Fruit fly (Drosophila melanogaster) whole organism, embryonic: ENCODE results near the gene Cdk1.

ENCODE experiments used
- Abd-B ChIP-seq: fragments of 200-800 bp; sonication (Bioruptor generic); optimal IDR thresholded peaks from 2 replicates; lab custom pipeline; 2018; ENCODE audit warnings: missing biosample characterization, mild to moderate bottlenecking, missing genetic modification characterization, moderate library complexity
- Atf6 ChIP-seq: fragments of 200-800 bp; sonication (Bioruptor generic); IDR thresholded peaks from 2 replicates; pipeline ENCODE4 v1.3.6; 2022; ENCODE audit warnings: missing biosample characterization, missing genetic modification characterization
- Bdp1 ChIP-seq: fragments of 200-800 bp; sonication (Bioruptor generic); optimal IDR thresholded peaks from 3 replicates; lab custom pipeline; 2016; ENCODE audit warnings: missing biosample characterization, missing genetic modification characterization
- CG11696 ChIP-seq: fragments of 200-800 bp; sonication (Bioruptor generic); IDR thresholded peaks from 2 replicates; pipeline ENCODE4 v1.3.6; 2022; ENCODE audit warnings: missing biosample characterization, missing genetic modification characterization
- CG12219 ChIP-seq: fragments of 200-800 bp; sonication (Bioruptor generic); optimal IDR thresholded peaks from 3 replicates; lab custom pipeline; 2018; ENCODE audit warnings: missing biosample characterization, mild to moderate bottlenecking, missing genetic modification characterization
- CG12236 ChIP-seq: fragments of 200-800 bp; sonication (Bioruptor generic); optimal IDR thresholded peaks from 2 replicates; lab custom pipeline; 2016; ENCODE audit warnings: missing biosample characterization, missing genetic modification characterization
- CG12659 ChIP-seq: fragments of 200-800 bp; sonication (Bioruptor generic); optimal IDR thresholded peaks from 3 replicates; lab custom pipeline; 2017; ENCODE audit warnings: mild to moderate bottlenecking, missing biosample characterization, missing genetic modification reagents, missing genetic modification characterization
- CG13424 ChIP-seq: fragments of 200-800 bp; sonication (Bioruptor generic); optimal IDR thresholded peaks from 2 replicates; lab custom pipeline; 2019; ENCODE audit warnings: missing biosample characterization, mild to moderate bottlenecking, missing genetic modification characterization, moderate library complexity
- CG13624 ChIP-seq: fragments of 200-800 bp; sonication (Bioruptor generic); optimal IDR thresholded peaks from 2 replicates; lab custom pipeline; 2016; ENCODE audit warnings: missing biosample characterization, missing genetic modification characterization
- CG14441 ChIP-seq: fragments of 200-800 bp; sonication (Bioruptor generic); IDR thresholded peaks from 2 replicates; pipeline ENCODE4 v1.3.6; 2022; ENCODE audit warnings: missing biosample characterization, missing genetic modification characterization
- CG15073 ChIP-seq: fragments of 200-800 bp; sonication (Bioruptor generic); optimal IDR thresholded peaks from 2 replicates; lab custom pipeline; 2016; ENCODE audit warnings: missing biosample characterization, missing genetic modification characterization
- CG16779 ChIP-seq: fragments of 200-800 bp; sonication (Bioruptor generic); IDR thresholded peaks from 2 replicates; pipeline ENCODE4 v1.3.6; 2022; ENCODE audit warnings: missing biosample characterization, missing genetic modification characterization
- CG17359 ChIP-seq: fragments of 200-800 bp; sonication (Bioruptor generic); optimal IDR thresholded peaks from 3 replicates; lab custom pipeline; 2018; ENCODE audit warnings: missing biosample characterization, mild to moderate bottlenecking, missing genetic modification characterization, moderate library complexity
- CG17361 ChIP-seq: fragments of 200-800 bp; sonication (Bioruptor generic); IDR thresholded peaks from 3 replicates; pipeline ENCODE4 v1.3.6; 2022; ENCODE audit warnings: missing biosample characterization, missing genetic modification characterization
- CG17385 ChIP-seq: fragments of 200-800 bp; sonication (Bioruptor generic); optimal IDR thresholded peaks from 3 replicates; lab custom pipeline; 2018; ENCODE audit warnings: missing biosample characterization, mild to moderate bottlenecking, missing genetic modification characterization
- CG17612 ChIP-seq: fragments of 200-800 bp; sonication (Bioruptor generic); IDR thresholded peaks from 2 replicates; pipeline ENCODE4 v1.3.6; 2022; ENCODE audit warnings: missing biosample characterization, missing genetic modification characterization
- CG17802 ChIP-seq: fragments of 200-800 bp; sonication (Bioruptor generic); optimal IDR thresholded peaks from 2 replicates; lab custom pipeline; 2018; ENCODE audit warnings: missing biosample characterization, mild to moderate bottlenecking, missing genetic modification characterization, moderate library complexity
- CG2199 ChIP-seq: fragments of 200-800 bp; sonication (Bioruptor generic); IDR thresholded peaks from 3 replicates; pipeline ENCODE4 v1.3.6; 2022; ENCODE audit warnings: missing biosample characterization, missing genetic modification characterization
- CG30403 ChIP-seq: fragments of 200-800 bp; sonication (Bioruptor generic); optimal IDR thresholded peaks from 3 replicates; lab custom pipeline; 2016; ENCODE audit warnings: missing biosample characterization, missing genetic modification characterization
- CG3407 ChIP-seq: fragments of 200-800 bp; sonication (Bioruptor generic); optimal IDR thresholded peaks from 2 replicates; lab custom pipeline; 2018; ENCODE audit warnings: missing biosample characterization, mild to moderate bottlenecking, missing genetic modification characterization
- CG3838 ChIP-seq: fragments of 200-800 bp; sonication (Bioruptor generic); optimal IDR thresholded peaks from 3 replicates; lab custom pipeline; 2016; ENCODE audit warnings: missing biosample characterization, missing genetic modification characterization
- CG4328 ChIP-seq: fragments of 200-800 bp; sonication (Bioruptor generic); optimal IDR thresholded peaks from 3 replicates; lab custom pipeline; 2017; ENCODE audit warnings: missing biosample characterization, missing genetic modification reagents, missing genetic modification characterization
- CG7271 ChIP-seq: fragments of 200-800 bp; sonication (Bioruptor generic); optimal IDR thresholded peaks from 2 replicates; lab custom pipeline; 2018; ENCODE audit warnings: missing biosample characterization, mild to moderate bottlenecking, missing genetic modification characterization, moderate library complexity
- CG7556 ChIP-seq: fragments of 200-800 bp; sonication (Bioruptor generic); optimal IDR thresholded peaks from 2 replicates; lab custom pipeline; 2017; ENCODE audit warnings: missing biosample characterization, mild to moderate bottlenecking, missing genetic modification characterization
- CG8765 ChIP-seq: fragments of 200-800 bp; sonication (Bioruptor generic); IDR thresholded peaks from 2 replicates; pipeline ENCODE4 v1.3.6; 2022; ENCODE audit warnings: missing biosample characterization, missing genetic modification characterization
- CrebB ChIP-seq: fragments of 200-800 bp; sonication (Bioruptor generic); optimal IDR thresholded peaks from 3 replicates; lab custom pipeline; 2018; ENCODE audit warnings: missing biosample characterization, mild to moderate bottlenecking, missing genetic modification characterization
- Doc3 ChIP-seq: fragments of 200-800 bp; sonication (Bioruptor generic); IDR thresholded peaks from 3 replicates; pipeline ENCODE4 v1.3.6; 2022; ENCODE audit warnings: missing biosample characterization, missing genetic modification characterization; ENCODE audit not compliant: partially characterized antibody
- Dref ChIP-seq: fragments of 200-800 bp; sonication (Bioruptor generic); IDR thresholded peaks from 2 replicates; pipeline ENCODE4 v1.3.6; 2022; ENCODE audit warnings: missing biosample characterization, missing genetic modification characterization
- Drgx ChIP-seq: fragments of 200-800 bp; sonication (Bioruptor generic); IDR thresholded peaks from 2 replicates; pipeline ENCODE4 v1.3.6; 2022; ENCODE audit warnings: missing biosample characterization, missing genetic modification characterization
- Ets97D ChIP-seq: fragments of 200-800 bp; sonication (Bioruptor generic); optimal IDR thresholded peaks from 3 replicates; lab custom pipeline; 2016; ENCODE audit warnings: missing biosample characterization, missing genetic modification characterization
- Fer1 ChIP-seq: fragments of 200-800 bp; sonication (Bioruptor generic); optimal IDR thresholded peaks from 2 replicates; lab custom pipeline; 2017; ENCODE audit warnings: missing biosample characterization, mild to moderate bottlenecking, missing genetic modification characterization
- Meics ChIP-seq: fragments of 200-800 bp; sonication (Bioruptor generic); optimal IDR thresholded peaks from 2 replicates; lab custom pipeline; 2017; ENCODE audit warnings: missing biosample characterization, mild to moderate bottlenecking, missing genetic modification characterization
- Pdp1 ChIP-seq, 2 experiments: fragments of 200-800 bp; sonication (Bioruptor generic); optimal IDR thresholded peaks; 3 replicates each; lab custom pipeline; 2016; ENCODE audit warnings: missing biosample characterization in 2 of 2, missing genetic modification characterization in 2 of 2, mild to moderate bottlenecking in 1 of 2, moderate library complexity in 1 of 2
- Xbp1 ChIP-seq: fragments of 200-800 bp; sonication (Bioruptor generic); optimal IDR thresholded peaks from 3 replicates; lab custom pipeline; 2016; ENCODE audit warnings: missing biosample characterization, mild to moderate bottlenecking, missing genetic modification characterization
- bcd ChIP-seq: fragments of 200-800 bp; sonication (Bioruptor generic); optimal IDR thresholded peaks from 2 replicates; lab custom pipeline; 2017; ENCODE audit warnings: missing biosample characterization, mild to moderate bottlenecking, missing genetic modification characterization
- cato ChIP-seq: fragments of 200-800 bp; sonication (Bioruptor generic); optimal IDR thresholded peaks from 2 replicates; lab custom pipeline; 2016; ENCODE audit warnings: missing biosample characterization, missing genetic modification characterization, borderline replicate concordance
- dpn ChIP-seq, 2 experiments: fragments of 200-800 bp; sonication (Bioruptor generic); optimal IDR thresholded peaks; 3 replicates each; lab custom pipeline; 2016; ENCODE audit warnings: missing biosample characterization in 2 of 2, missing genetic modification characterization in 2 of 2
- fd96Cb ChIP-seq: fragments of 200-800 bp; sonication (Bioruptor generic); optimal IDR thresholded peaks from 2 replicates; lab custom pipeline; 2018; ENCODE audit warnings: missing biosample characterization, mild to moderate bottlenecking, missing genetic modification characterization, moderate library complexity
- fu2 ChIP-seq: fragments of 200-800 bp; sonication (Bioruptor generic); optimal IDR thresholded peaks from 2 replicates; lab custom pipeline; 2016; ENCODE audit warnings: missing biosample characterization, missing genetic modification characterization
- inv ChIP-seq: fragments of 200-800 bp; sonication (Bioruptor generic); IDR thresholded peaks from 2 replicates; pipeline ENCODE4 v1.3.6; 2022; ENCODE audit warnings: missing biosample characterization, missing genetic modification characterization; ENCODE audit not compliant: partially characterized antibody
- jumu ChIP-seq: fragments of 200-800 bp; sonication (Bioruptor generic); optimal IDR thresholded peaks from 3 replicates; lab custom pipeline; 2016; ENCODE audit warnings: missing biosample characterization, missing genetic modification characterization
- lab ChIP-seq: fragments of 200-800 bp; sonication (Bioruptor generic); optimal IDR thresholded peaks from 3 replicates; lab custom pipeline; 2017; ENCODE audit warnings: missing biosample characterization, missing genetic modification characterization, mild to moderate bottlenecking, moderate library complexity, missing genetic modification reagents
- nerfin-2 ChIP-seq: fragments of 200-800 bp; sonication (Bioruptor generic); IDR thresholded peaks from 2 replicates; pipeline ENCODE4 v1.3.6; 2022; ENCODE audit warnings: missing biosample characterization, missing genetic modification characterization; ENCODE audit not compliant: partially characterized antibody
- org-1 ChIP-seq: fragments of 200-800 bp; sonication (Bioruptor generic); optimal IDR thresholded peaks from 2 replicates; lab custom pipeline; 2017; ENCODE audit warnings: missing biosample characterization, missing genetic modification characterization
- p53 ChIP-seq: fragments of 200-800 bp; sonication (Bioruptor generic); optimal IDR thresholded peaks from 2 replicates; lab custom pipeline; 2016; ENCODE audit warnings: missing biosample characterization, missing genetic modification characterization
- ro ChIP-seq: fragments of 200-800 bp; sonication (Bioruptor generic); IDR thresholded peaks from 2 replicates; pipeline ENCODE4 v1.3.6; 2022; ENCODE audit warnings: missing biosample characterization, missing genetic modification characterization
- sens-2 ChIP-seq: fragments of 200-800 bp; sonication (Bioruptor generic); IDR thresholded peaks from 2 replicates; pipeline ENCODE4 v1.3.6; 2022; ENCODE audit warnings: missing biosample characterization, missing genetic modification characterization
- so ChIP-seq: fragments of 200-800 bp; sonication (Bioruptor generic); IDR thresholded peaks from 3 replicates; pipeline ENCODE4 v1.3.6; 2022; ENCODE audit warnings: missing biosample characterization, missing genetic modification characterization
- tgo ChIP-seq: fragments of 200-800 bp; sonication (Bioruptor generic); IDR thresholded peaks from 3 replicates; pipeline ENCODE4 v1.3.6; 2022; ENCODE audit warnings: missing biosample characterization, missing genetic modification characterization
- trem ChIP-seq: fragments of 200-800 bp; optimal IDR thresholded peaks from 3 replicates; lab custom pipeline; 2019; ENCODE audit warnings: missing biosample characterization, mild to moderate bottlenecking, missing genetic modification characterization, moderate library complexity
- unc-4 ChIP-seq: fragments of 200-800 bp; sonication (Bioruptor generic); IDR thresholded peaks from 2 replicates; pipeline ENCODE4 v1.3.6; 2022; ENCODE audit warnings: missing biosample characterization, missing genetic modification characterization; ENCODE audit not compliant: partially characterized antibody

Gene Cdk1

DNA sequence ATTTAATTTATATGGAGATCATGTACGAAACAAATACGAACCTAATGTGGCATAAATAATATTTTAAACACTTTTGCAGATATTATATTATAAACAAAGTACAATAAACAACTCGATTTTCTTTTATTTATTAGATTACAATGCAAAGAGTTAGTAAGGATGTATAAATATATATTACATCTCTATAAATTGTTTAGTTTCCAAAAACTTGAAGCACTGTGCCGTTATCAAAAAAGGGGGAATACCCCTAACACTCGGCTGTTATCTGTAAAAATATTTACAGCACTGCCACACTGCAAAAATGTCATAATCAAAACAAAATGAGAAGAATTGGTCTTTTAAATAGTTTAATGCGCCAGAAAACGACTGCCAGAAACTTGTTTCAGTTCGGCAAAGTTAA is 42.5 kb upstream of the Cdk1 start, which contains the start of gene CG5188 (continued):
- no peak for TF ChIP-seq lab
- TF ChIP-seq CrebB: no peak
- no peak for TF ChIP-seq Doc3 (GFP tag; lab: Robert Waterston, UW)
- peak; percentile 64 for TF ChIP-seq CG13424 (tag; lab: Kevin White, UChicago)
- no peak for TF ChIP-seq CG15073 (GFP tag; lab: Kevin White, UChicago)
- TF ChIP-seq tgo: peak; percentile 17; the same call in 1 of the 3 replicates
- TF ChIP-seq jumu (GFP tag; lab: Kevin White, UChicago): peak; percentile 13
- TF ChIP-seq CG2199 (GFP tag; lab: Robert Waterston, UW): no peak
- no peak for TF ChIP-seq sens-2 (GFP tag; lab: Robert Waterston, UW)
- TF ChIP-seq bcd (GFP tag; lab: Kevin White, UChicago): no peak
- TF ChIP-seq unc-4 (GFP tag; lab: Robert Waterston, UW): 0 out of 2 replicates have a peak, but pooled peaks have one; percentile 26
- TF ChIP-seq dpn (GFP tag; optimal IDR thresholded peaks at IDR 0.05; lab: Kevin White, UChicago): peak; percentile 15 to 56
- TF ChIP-seq Atf6 (GFP tag; lab: Robert Waterston, UW): peak; percentile 41; the same call in 1 of the 2 replicates
- TF ChIP-seq Pdp1 (GFP tag; optimal IDR thresholded peaks at IDR 0.05; lab: Kevin White, UChicago): peak in 1 of 2 experiments; percentile 98
- no peak for TF ChIP-seq fu2 (GFP tag; lab: Kevin White, UChicago)
- no peak for TF ChIP-seq CG17612 (GFP tag; lab: Robert Waterston, UW)
- no peak for TF ChIP-seq inv
- TF ChIP-seq CG16779 (GFP tag; lab: Robert Waterston, UW): no peak
- TF ChIP-seq Meics (GFP tag; lab: Kevin White, UChicago): no peak
- TF ChIP-seq CG7271 (tag; lab: Kevin White, UChicago): peak; percentile 20
- peak; percentile 50 for TF ChIP-seq CG30403 (GFP tag; lab: Kevin White, UChicago)
- no peak for TF ChIP-seq cato (GFP tag; lab: Kevin White, UChicago)
- no peak for TF ChIP-seq CG12219 (GFP tag; lab: Kevin White, UChicago)
- peak; percentile 26; the same call in 1 of the 3 replicates for TF ChIP-seq so (GFP tag; lab: Robert Waterston, UW)
- peak; percentile 69; the same call in 2 of the 3 replicates for TF ChIP-seq CG17361 (GFP tag; lab: Robert Waterston, UW)
- peak; percentile 50 for TF ChIP-seq CG12659 (GFP tag; lab: Kevin White, UChicago)
- no peak for TF ChIP-seq ro (GFP tag; lab: Robert Waterston, UW)
- no peak for TF ChIP-seq CG14441 (GFP tag; lab: Robert Waterston, UW)
- TF ChIP-seq Dref: no peak
- no peak for TF ChIP-seq Ets97D (GFP tag; lab: Kevin White, UChicago)
- peak; percentile 64; the same call in 1 of the 2 replicates for TF ChIP-seq CG11696 (GFP tag; lab: Robert Waterston, UW)
- peak; percentile 55 for TF ChIP-seq trem
- TF ChIP-seq CG17802 (tag; lab: Kevin White, UChicago): no peak
- TF ChIP-seq CG17385 (GFP tag; lab: Kevin White, UChicago): peak; percentile 48
- peak; percentile 48 for TF ChIP-seq Fer1 (GFP tag; lab: Kevin White, UChicago)
- TF ChIP-seq CG17359 (tag; lab: Kevin White, UChicago): peak; percentile 60
- TF ChIP-seq Drgx (GFP tag; lab: Robert Waterston, UW): peak; percentile 44; the same call in 1 of the 2 replicates
- no peak for TF ChIP-seq org-1 (GFP tag; lab: Kevin White, UChicago)
- peak; percentile 17 for TF ChIP-seq fd96Cb (tag; lab: Kevin White, UChicago)
- no peak for TF ChIP-seq CG8765 (GFP tag; lab: Robert Waterston, UW)
- TF ChIP-seq CG12236: no peak
- no peak for TF ChIP-seq CG13624 (GFP tag; lab: Kevin White, UChicago)
- no peak for TF ChIP-seq p53
- TF ChIP-seq CG3838 (GFP tag; lab: Kevin White, UChicago): no peak
- TF ChIP-seq Xbp1 (GFP tag; lab: Kevin White, UChicago): peak; percentile 57
- no peak for TF ChIP-seq CG4328
- TF ChIP-seq CG3407 (GFP tag; lab: Kevin White, UChicago): no peak
- TF ChIP-seq nerfin-2 (GFP tag; lab: Robert Waterston, UW): no peak
- no peak for TF ChIP-seq Bdp1 (GFP tag; lab: Kevin White, UChicago)
- no peak for TF ChIP-seq Abd-B
- TF ChIP-seq CG7556: peak; percentile 60
